Fruit fly (Drosophila melanogaster) whole organism, embryonic: Measurements from ENCODE around the gene drm.
A peak's percentile ranks its signal among the peaks of the same experiment; 100 is the strongest.

ENCODE experiments used
- Atf6 ChIP-seq: fragments of 200-800 bp; sonication (Bioruptor generic); IDR thresholded peaks from 2 replicates; pipeline ENCODE4 v1.3.6; 2022; ENCODE audit warnings: missing biosample characterization, missing genetic modification characterization
- B-H1 ChIP-seq: fragments of 200-800 bp; sonication (Bioruptor generic); IDR thresholded peaks from 3 replicates; pipeline ENCODE4 v1.3.6; 2022; ENCODE audit warnings: missing biosample characterization, missing genetic modification characterization
- CG10431 ChIP-seq: fragments of 200-800 bp; sonication (Bioruptor generic); optimal IDR thresholded peaks from 3 replicates; lab custom pipeline; 2018; ENCODE audit warnings: missing biosample characterization, mild to moderate bottlenecking, missing genetic modification characterization
- CG10959 ChIP-seq: fragments of 200-800 bp; sonication (Bioruptor generic); IDR thresholded peaks from 2 replicates; pipeline ENCODE4 v1.3.6; 2022; ENCODE audit warnings: missing biosample characterization, missing genetic modification characterization
- CG10979 ChIP-seq: fragments of 200-800 bp; sonication (Bioruptor generic); optimal IDR thresholded peaks from 2 replicates; lab custom pipeline; 2018; ENCODE audit warnings: missing biosample characterization, mild to moderate bottlenecking, missing genetic modification characterization, moderate library complexity
- CG12104 ChIP-seq: fragments of 200-800 bp; sonication (Bioruptor generic); optimal IDR thresholded peaks from 3 replicates; lab custom pipeline; 2016; ENCODE audit warnings: missing biosample characterization, missing genetic modification characterization
- CG14710 ChIP-seq: fragments of 200-800 bp; sonication (Bioruptor generic); optimal IDR thresholded peaks from 3 replicates; lab custom pipeline; 2019; ENCODE audit warnings: missing biosample characterization, mild to moderate bottlenecking, missing genetic modification characterization, moderate library complexity
- CG1529 ChIP-seq: fragments of 200-800 bp; sonication (Bioruptor generic); optimal IDR thresholded peaks from 3 replicates; lab custom pipeline; 2018; ENCODE audit warnings: missing biosample characterization, missing genetic modification characterization
- CG15479 ChIP-seq: fragments of 200-800 bp; sonication (Bioruptor generic); optimal IDR thresholded peaks from 3 replicates; lab custom pipeline; 2019; ENCODE audit warnings: missing biosample characterization, mild to moderate bottlenecking, missing genetic modification characterization, moderate library complexity
- CG15514 ChIP-seq: fragments of 200-800 bp; sonication (Bioruptor generic); optimal IDR thresholded peaks from 3 replicates; lab custom pipeline; 2017; ENCODE audit warnings: missing biosample characterization, missing genetic modification characterization, mild to moderate bottlenecking, moderate library complexity, missing genetic modification reagents
- CG16815 ChIP-seq: fragments of 200-800 bp; sonication (Bioruptor generic); optimal IDR thresholded peaks from 3 replicates; lab custom pipeline; 2017; ENCODE audit warnings: missing biosample characterization, mild to moderate bottlenecking, missing genetic modification characterization
- CG16863 ChIP-seq: fragments of 200-800 bp; sonication (Bioruptor generic); optimal IDR thresholded peaks from 3 replicates; lab custom pipeline; 2016; ENCODE audit warnings: missing biosample characterization, missing genetic modification characterization
- CG17359 ChIP-seq: fragments of 200-800 bp; sonication (Bioruptor generic); optimal IDR thresholded peaks from 3 replicates; lab custom pipeline; 2018; ENCODE audit warnings: missing biosample characterization, mild to moderate bottlenecking, missing genetic modification characterization, moderate library complexity
- CG17829 ChIP-seq: fragments of 200-800 bp; optimal IDR thresholded peaks from 2 replicates; lab custom pipeline; 2019; ENCODE audit warnings: missing biosample characterization, mild to moderate bottlenecking, missing genetic modification characterization, moderate library complexity
- CG18262 ChIP-seq: fragments of 200-800 bp; optimal IDR thresholded peaks from 3 replicates; lab custom pipeline; 2019; ENCODE audit warnings: missing biosample characterization, mild to moderate bottlenecking, missing genetic modification characterization, moderate library complexity
- CG2120 ChIP-seq: fragments of 200-800 bp; sonication (Bioruptor generic); optimal IDR thresholded peaks from 3 replicates; lab custom pipeline; 2016; ENCODE audit warnings: missing biosample characterization, missing genetic modification characterization
- CG31365 ChIP-seq: fragments of 200-800 bp; sonication (Bioruptor generic); optimal IDR thresholded peaks from 2 replicates; lab custom pipeline; 2018; ENCODE audit warnings: missing biosample characterization, mild to moderate bottlenecking, missing genetic modification characterization
- CG32767 ChIP-seq: fragments of 200-800 bp; sonication (Bioruptor generic); IDR thresholded peaks from 2 replicates; pipeline ENCODE4 v1.3.6; 2022; ENCODE audit warnings: missing biosample characterization, missing genetic modification characterization
- CG3847 ChIP-seq: fragments of 200-800 bp; sonication (Bioruptor generic); IDR thresholded peaks from 2 replicates; pipeline ENCODE4 v1.3.6; 2022; ENCODE audit warnings: missing biosample characterization, missing genetic modification characterization
- CG4617 ChIP-seq: fragments of 200-800 bp; sonication (Bioruptor generic); optimal IDR thresholded peaks from 3 replicates; lab custom pipeline; 2016; ENCODE audit warnings: missing biosample characterization, missing genetic modification characterization, borderline replicate concordance
- CG4730 ChIP-seq: fragments of 200-800 bp; sonication (Bioruptor generic); IDR thresholded peaks from 2 replicates; pipeline ENCODE4 v1.3.6; 2022; ENCODE audit warnings: missing biosample characterization, missing genetic modification characterization
- CG4820 ChIP-seq: fragments of 200-800 bp; sonication (Bioruptor generic); optimal IDR thresholded peaks from 3 replicates; lab custom pipeline; 2016; ENCODE audit warnings: missing biosample characterization, missing genetic modification characterization
- CG7271 ChIP-seq: fragments of 200-800 bp; sonication (Bioruptor generic); optimal IDR thresholded peaks from 2 replicates; lab custom pipeline; 2018; ENCODE audit warnings: missing biosample characterization, mild to moderate bottlenecking, missing genetic modification characterization, moderate library complexity
- CG7372 ChIP-seq: fragments of 200-800 bp; sonication (Bioruptor generic); IDR thresholded peaks from 2 replicates; pipeline ENCODE4 v1.3.6; 2022; ENCODE audit warnings: missing biosample characterization, missing genetic modification characterization
- CG8388 ChIP-seq: fragments of 200-800 bp; sonication (Bioruptor generic); optimal IDR thresholded peaks from 2 replicates; lab custom pipeline; 2019; ENCODE audit warnings: missing biosample characterization, mild to moderate bottlenecking, missing genetic modification characterization, moderate library complexity
- Camta ChIP-seq: fragments of 200-800 bp; sonication (Bioruptor generic); optimal IDR thresholded peaks from 2 replicates; lab custom pipeline; 2016; ENCODE audit warnings: missing biosample characterization, missing genetic modification characterization
- Fer2 ChIP-seq: fragments of 200-800 bp; sonication (Bioruptor generic); optimal IDR thresholded peaks from 2 replicates; lab custom pipeline; 2018; ENCODE audit warnings: missing biosample characterization, mild to moderate bottlenecking, missing genetic modification characterization, moderate library complexity
- Hr39 ChIP-seq: fragments of >200 bp; optimal IDR thresholded peaks from 2 replicates; lab custom pipeline; 2017
- Med ChIP-seq: fragments of 200-800 bp; sonication (Bioruptor generic); peaks from one replicate; lab custom pipeline; 2016; ENCODE audit warnings: missing biosample characterization, missing genetic modification characterization, mild to moderate bottlenecking, inconsistent platforms, moderate library complexity
- Mes4 ChIP-seq: fragments of 200-800 bp; sonication (Bioruptor generic); optimal IDR thresholded peaks from 2 replicates; lab custom pipeline; 2016; ENCODE audit warnings: missing biosample characterization, missing genetic modification characterization
- NK7.1 ChIP-seq: fragments of 200-800 bp; sonication (Bioruptor generic); optimal IDR thresholded peaks from 3 replicates; lab custom pipeline; 2016; ENCODE audit warnings: missing biosample characterization, missing genetic modification characterization
- Sin3A ChIP-seq: fragments of >200 bp; optimal IDR thresholded peaks from 2 replicates; lab custom pipeline; 2018
- aop ChIP-seq: fragments of 200-800 bp; sonication (Bioruptor generic); IDR thresholded peaks from 2 replicates; pipeline ENCODE4 v1.3.6; 2022; ENCODE audit warnings: missing biosample characterization, missing genetic modification characterization
- br ChIP-seq: fragments of >200 bp; optimal IDR thresholded peaks from 2 replicates; lab custom pipeline; 2017
- dimm ChIP-seq: fragments of 200-800 bp; sonication (Bioruptor generic); IDR thresholded peaks from 2 replicates; pipeline ENCODE4 v1.3.6; 2022; ENCODE audit warnings: missing biosample characterization, missing genetic modification characterization
- exex ChIP-seq: fragments of 200-800 bp; sonication (Bioruptor generic); optimal IDR thresholded peaks from 4 replicates; lab custom pipeline; 2018; ENCODE audit warnings: missing biosample characterization, mild to moderate bottlenecking, missing genetic modification characterization, moderate library complexity
- gem ChIP-seq: fragments of 200-800 bp; sonication (Bioruptor generic); optimal IDR thresholded peaks from 2 replicates; lab custom pipeline; 2019; ENCODE audit warnings: missing biosample characterization, mild to moderate bottlenecking, missing genetic modification characterization, moderate library complexity
- grn ChIP-seq: fragments of 200-800 bp; sonication (Bioruptor generic); optimal IDR thresholded peaks from 3 replicates; lab custom pipeline; 2017; ENCODE audit warnings: missing biosample characterization, missing genetic modification characterization
- klu ChIP-seq: fragments of 200-800 bp; sonication (Bioruptor generic); IDR thresholded peaks from 2 replicates; pipeline ENCODE4 v1.3.6; 2022; ENCODE audit warnings: missing biosample characterization, missing genetic modification characterization
- lov ChIP-seq, 2 experiments: fragments of 200-800 bp in 1 of 2; fragments of >200 bp in 1 of 2; sonication (Bioruptor generic) in 1 of 2; IDR thresholded peaks in 1 of 2; optimal IDR thresholded peaks in 1 of 2; 2 replicates in 1 of 2; 3 replicates in 1 of 2; pipeline versions ENCODE4 v1.3.6 to Lab custom; 2017 to 2022; ENCODE audit warnings: missing biosample characterization in 1 of 2, missing genetic modification characterization in 1 of 2
- maf-S ChIP-seq: fragments of 200-800 bp; sonication (Bioruptor generic); optimal IDR thresholded peaks from 2 replicates; lab custom pipeline; 2016; ENCODE audit warnings: missing biosample characterization, missing genetic modification characterization
- p53 ChIP-seq: fragments of 200-800 bp; sonication (Bioruptor generic); optimal IDR thresholded peaks from 2 replicates; lab custom pipeline; 2016; ENCODE audit warnings: missing biosample characterization, missing genetic modification characterization
- pita ChIP-seq: fragments of 200-800 bp; sonication (Bioruptor generic); optimal IDR thresholded peaks from 2 replicates; lab custom pipeline; 2017; ENCODE audit warnings: missing biosample characterization, mild to moderate bottlenecking, missing genetic modification characterization
- psq ChIP-seq: fragments of 200-800 bp; sonication (Bioruptor generic); optimal IDR thresholded peaks from 2 replicates; lab custom pipeline; 2017; ENCODE audit warnings: missing biosample characterization, missing genetic modification characterization
- salm ChIP-seq: fragments of 200-800 bp; sonication (Bioruptor generic); optimal IDR thresholded peaks from 2 replicates; lab custom pipeline; 2018; ENCODE audit warnings: missing biosample characterization, mild to moderate bottlenecking, missing genetic modification characterization
- sc ChIP-seq, 3 experiments: fragments of >200 bp in 2 of 3; fragments of 200-800 bp in 1 of 3; sonication (Bioruptor generic) in 1 of 3; optimal IDR thresholded peaks; 2 replicates in 2 of 3; 3 replicates in 1 of 3; lab custom pipeline; 2017; ENCODE audit warnings: mild to moderate bottlenecking in 1 of 3, missing biosample characterization in 1 of 3, missing genetic modification characterization in 1 of 3, missing genetic modification reagents in 1 of 3
- tap ChIP-seq: fragments of 200-800 bp; optimal IDR thresholded peaks from 3 replicates; lab custom pipeline; 2019; ENCODE audit warnings: missing biosample characterization, mild to moderate bottlenecking, missing genetic modification characterization, moderate library complexity
- trem ChIP-seq: fragments of 200-800 bp; optimal IDR thresholded peaks from 3 replicates; lab custom pipeline; 2019; ENCODE audit warnings: missing biosample characterization, mild to moderate bottlenecking, missing genetic modification characterization, moderate library complexity
- tup ChIP-seq: fragments of 200-800 bp; sonication (Bioruptor generic); optimal IDR thresholded peaks from 2 replicates; lab custom pipeline; 2016; ENCODE audit warnings: missing biosample characterization, mild to moderate bottlenecking, missing genetic modification characterization, moderate library complexity
- vfl ChIP-seq: fragments of 200-800 bp; sonication (Bioruptor generic); optimal IDR thresholded peaks from 2 replicates; lab custom pipeline; 2016; ENCODE audit warnings: missing biosample characterization, missing genetic modification characterization
- wdn ChIP-seq: fragments of 200-800 bp; sonication (Bioruptor generic); IDR thresholded peaks from 2 replicates; pipeline ENCODE4 v1.3.6; 2022; ENCODE audit warnings: missing biosample characterization, missing genetic modification characterization
- z ChIP-seq: fragments of 200-800 bp; sonication (Bioruptor generic); IDR thresholded peaks from 3 replicates; pipeline ENCODE4 v1.3.6; 2022; ENCODE audit warnings: missing biosample characterization, missing genetic modification characterization
- zfh1 ChIP-seq: fragments of 200-800 bp; sonication (Bioruptor generic); IDR thresholded peaks from 3 replicates; pipeline ENCODE4 v1.3.6; 2022; ENCODE audit warnings: missing biosample characterization, missing genetic modification characterization

The drm gene

dm6 chr2L:3543062-3543461, 4.0 kb downstream of the drm start (continued):
- no peak for TF ChIP-seq salm
- TF ChIP-seq trem (tag; lab: Kevin White, UChicago) = no peak
- no peak for TF ChIP-seq CG15479 (GFP tag; lab: Kevin White, UChicago)
- no peak for TF ChIP-seq NK7.1 (GFP tag; lab: Kevin White, UChicago)
- no peak for TF ChIP-seq p53 (GFP tag; lab: Kevin White, UChicago)
- peak; percentile 4 for TF ChIP-seq CG8388 (GFP tag; lab: Kevin White, UChicago)
- TF ChIP-seq pita (GFP tag; lab: Kevin White, UChicago) = no peak
- TF ChIP-seq vfl = no peak
- TF ChIP-seq aop (GFP tag; lab: Robert Waterston, UW) = no peak
- TF ChIP-seq Hr39 (lab: Kevin White, UChicago) = no peak
- TF ChIP-seq Atf6 (GFP tag; lab: Robert Waterston, UW) = no peak
- no peak for TF ChIP-seq CG4730 (GFP tag; lab: Robert Waterston, UW)
- TF ChIP-seq CG16815 (GFP tag; lab: Kevin White, UChicago) = no peak
- TF ChIP-seq gem (tag; lab: Kevin White, UChicago) = peak; percentile 29
- TF ChIP-seq CG4820 (GFP tag; lab: Kevin White, UChicago) = no peak
- TF ChIP-seq Mes4 = no peak
- no peak for TF ChIP-seq sc (optimal IDR thresholded peaks at IDR 0.05; lab: Kevin White, UChicago)
- no peak for TF ChIP-seq sc (GFP tag; optimal IDR thresholded peaks at IDR 0.05; lab: Kevin White, UChicago)
- TF ChIP-seq CG2120 (GFP tag; lab: Kevin White, UChicago) = no peak
- TF ChIP-seq CG16863 (GFP tag; lab: Kevin White, UChicago) = no peak
- no peak for TF ChIP-seq tap (tag; lab: Kevin White, UChicago)
- TF ChIP-seq Med = peak; percentile 28
- no peak for TF ChIP-seq CG3847 (GFP tag; lab: Robert Waterston, UW)
- peak; percentile 16 for TF ChIP-seq CG14710 (tag; lab: Kevin White, UChicago)
- TF ChIP-seq exex (tag; lab: Kevin White, UChicago) = no peak
- TF ChIP-seq Sin3A (lab: Kevin White, UChicago) = no peak
- TF ChIP-seq CG1529 = no peak
- TF ChIP-seq grn (GFP tag; lab: Kevin White, UChicago) = no peak
- no peak for TF ChIP-seq CG7271 (tag; lab: Kevin White, UChicago)
- no peak for TF ChIP-seq Camta (GFP tag; lab: Kevin White, UChicago)
- no peak for TF ChIP-seq z (GFP tag; lab: Robert Waterston, UW)
- TF ChIP-seq CG10979 = peak; percentile 41
- no peak for TF ChIP-seq Fer2 (tag; lab: Kevin White, UChicago)
- TF ChIP-seq CG32767 (GFP tag; lab: Robert Waterston, UW) = no peak
- no peak for TF ChIP-seq CG7372 (GFP tag; lab: Robert Waterston, UW)
- TF ChIP-seq lov (optimal IDR thresholded peaks at IDR 0.05; lab: Kevin White, UChicago) = no peak
- TF ChIP-seq lov (GFP tag; IDR thresholded peaks at IDR 0.05; lab: Robert Waterston, UW) = no peak
- TF ChIP-seq CG12104 (GFP tag; lab: Kevin White, UChicago) = no peak
- no peak for TF ChIP-seq CG10431 (GFP tag; lab: Kevin White, UChicago)
- no peak for TF ChIP-seq dimm (GFP tag; lab: Robert Waterston, UW)
- no peak for TF ChIP-seq maf-S (GFP tag; lab: Kevin White, UChicago)
- no peak for TF ChIP-seq psq (GFP tag; lab: Kevin White, UChicago)
- TF ChIP-seq CG4617 (GFP tag; lab: Kevin White, UChicago) = no peak
- TF ChIP-seq tup (GFP tag; lab: Kevin White, UChicago) = no peak
- no peak for TF ChIP-seq CG17359 (tag; lab: Kevin White, UChicago)
- 0 out of 3 replicates have a peak, but pooled peaks have one; percentile 11 for TF ChIP-seq zfh1 (GFP tag; lab: Robert Waterston, UW)
- no peak for TF ChIP-seq CG31365 (tag; lab: Kevin White, UChicago)
- peak; percentile 40 for TF ChIP-seq CG18262 (tag; lab: Kevin White, UChicago)
- TF ChIP-seq klu (GFP tag; lab: Robert Waterston, UW) = no peak
- TF ChIP-seq br (lab: Kevin White, UChicago) = no peak
- TF ChIP-seq CG17829 = peak; percentile 18
- no peak for TF ChIP-seq wdn (GFP tag; lab: Robert Waterston, UW)
- no peak for TF ChIP-seq B-H1 (GFP tag; lab: Robert Waterston, UW)
- no peak for TF ChIP-seq CG10959
- TF ChIP-seq CG15514 (GFP tag; lab: Kevin White, UChicago) = no peak
